Worm (Caenorhabditis elegans): ENCODE results near the gene nhr-138.

- TF ChIP-seq unc-39 (tag; optimal IDR thresholded peaks at IDR 0.05) = no peak
- TF ChIP-seq nhr-76 (tag; optimal IDR thresholded peaks at IDR 0.05) = no peak
- TF ChIP-seq daf-12 (tag; optimal IDR thresholded peaks at IDR 0.05) = no peak
- no peak for TF ChIP-seq spr-3 (GFP tag; optimal IDR thresholded peaks at IDR 0.05)
- no peak for TF ChIP-seq unc-62 (GFP tag; optimal IDR thresholded peaks at IDR 0.05 in 1 of 2)
- no peak for TF ChIP-seq unc-62 (tag; optimal IDR thresholded peaks at IDR 0.05)
Measured at ce11 chrIV:9755713-9756112, 30.7 kb downstream of the nhr-138 start.

All from whole organism, L4 larva.